Worm (Caenorhabditis elegans): ENCODE measurements around the gene F38E1.3.

Gene F38E1.3

ce11 chrV:8402392-8402791 is 26.4 kb downstream of the F38E1.3 start, which contains the start of gene F52E1.9 (continued):
- TF ChIP-seq attf-4 (tag; optimal IDR thresholded peaks at IDR 0.05) = no peak
- TF ChIP-seq ctbp-1 (GFP tag; IDR thresholded peaks at IDR 0.05) = no peak
- no peak for TF ChIP-seq cey-2 (tag; optimal IDR thresholded peaks at IDR 0.05; ENCODE audit: borderline replicate concordance, insufficient read depth)
- no peak for TF ChIP-seq unc-130 (GFP tag; optimal IDR thresholded peaks at IDR 0.05)
- no peak for TF ChIP-seq lir-3 (tag; optimal IDR thresholded peaks at IDR 0.05)
- no peak for TF ChIP-seq unc-39 (tag; optimal IDR thresholded peaks at IDR 0.05)
- no peak for TF ChIP-seq ztf-11 (tag; optimal IDR thresholded peaks at IDR 0.05)
- TF ChIP-seq mxl-2 (GFP tag; conservative IDR thresholded peaks at IDR 0.05) = no peak
- no peak for TF ChIP-seq ceh-32 (tag; optimal IDR thresholded peaks at IDR 0.05; ENCODE audit: poor library complexity)
- no peak for TF ChIP-seq ceh-44 (GFP tag; IDR thresholded peaks at IDR 0.05)
- no peak for TF ChIP-seq skn-1 (tag; optimal IDR thresholded peaks at IDR 0.05)
- TF ChIP-seq Y75B8A.6 (GFP tag; IDR thresholded peaks at IDR 0.05) = no peak
- TF ChIP-seq saeg-2 (GFP tag; IDR thresholded peaks at IDR 0.05) = no peak
- TF ChIP-seq unc-62 (GFP tag; optimal IDR thresholded peaks at IDR 0.05 in 1 of 2) = no peak
- no peak for TF ChIP-seq unc-62 (tag; optimal IDR thresholded peaks at IDR 0.05)
- peak; percentile 26 for TF ChIP-seq T20F7.1 (GFP tag; optimal IDR thresholded peaks at IDR 0.05)
- no peak for TF ChIP-seq mes-2 (tag; optimal IDR thresholded peaks at IDR 0.05; ENCODE audit: poor library complexity, severe bottlenecking)
- TF ChIP-seq ama-1 (optimal IDR thresholded peaks at IDR 0.05) = no peak
- no peak for TF ChIP-seq aha-1 (tag)
- TF ChIP-seq zfp-2 (tag; optimal IDR thresholded peaks at IDR 0.05) = no peak
- no peak for TF ChIP-seq nhr-28 (tag; optimal IDR thresholded peaks at IDR 0.05)
- TF ChIP-seq arid-1 (GFP tag; conservative IDR thresholded peaks at IDR 0.05) = no peak
- TF ChIP-seq daf-8 (GFP tag; IDR thresholded peaks at IDR 0.05) = no peak
- no peak for TF ChIP-seq F26F4.8 (GFP tag; conservative IDR thresholded peaks at IDR 0.05)
- no peak for TF ChIP-seq aly-2 (tag; optimal IDR thresholded peaks at IDR 0.05)
- TF ChIP-seq tra-1 (GFP tag; IDR thresholded peaks at IDR 0.05) = no peak
- no peak for TF ChIP-seq ZK546.5 (tag; optimal IDR thresholded peaks at IDR 0.05)
- no peak for TF ChIP-seq nhr-10 (tag; optimal IDR thresholded peaks at IDR 0.05)
- TF ChIP-seq nhr-42 (GFP tag; IDR thresholded peaks at IDR 0.05) = no peak
- TF ChIP-seq daf-16 (GFP tag; optimal IDR thresholded peaks at IDR 0.05) = no peak
- peak; percentile 85 for TF ChIP-seq daf-16 (tag; optimal IDR thresholded peaks at IDR 0.05)
- no peak for TF ChIP-seq dmd-9 (GFP tag; IDR thresholded peaks at IDR 0.05)
- no peak for TF ChIP-seq madf-9 (GFP tag; conservative IDR thresholded peaks at IDR 0.05)
- no peak for TF ChIP-seq nhr-25 (tag; optimal IDR thresholded peaks at IDR 0.05; ENCODE audit: borderline replicate concordance, insufficient read depth)
- 0 out of 2 replicates have a peak, but pooled peaks have one; percentile 44 for TF ChIP-seq lin-1 (GFP tag; IDR thresholded peaks at IDR 0.05)
- TF ChIP-seq lin-13 (GFP tag; optimal IDR thresholded peaks at IDR 0.05) = no peak
- TF ChIP-seq tag-97 (GFP tag; IDR thresholded peaks at IDR 0.05) = no peak
- no peak for TF ChIP-seq zip-2 (tag; optimal IDR thresholded peaks at IDR 0.05)
- TF ChIP-seq mdl-1 (tag; optimal IDR thresholded peaks at IDR 0.05) = peak in 1 of 2 experiments; percentile 25
- TF ChIP-seq spr-3 (GFP tag; optimal IDR thresholded peaks at IDR 0.05) = no peak
- TF ChIP-seq hlh-30 (tag; optimal IDR thresholded peaks at IDR 0.05; ENCODE audit: insufficient read depth) = peak; percentile 61
- TF ChIP-seq hif-1 (tag; optimal IDR thresholded peaks at IDR 0.05) = no peak
- no peak for TF ChIP-seq zfp-3 (GFP tag; conservative IDR thresholded peaks at IDR 0.05)
- no peak for TF ChIP-seq rbr-2 (tag; optimal IDR thresholded peaks at IDR 0.05)
- no peak for TF ChIP-seq Y105C5A.15 (GFP tag; IDR thresholded peaks at IDR 0.05)
- TF ChIP-seq nhr-6 (tag; optimal IDR thresholded peaks at IDR 0.05) = no peak
- TF ChIP-seq snpc-1.2 (GFP tag; IDR thresholded peaks at IDR 0.05) = no peak
- TF ChIP-seq nhr-76 (tag; optimal IDR thresholded peaks at IDR 0.05) = no peak
- no peak for TF ChIP-seq zip-11 (GFP tag; IDR thresholded peaks at IDR 0.05)
- TF ChIP-seq snpc-4 (tag; optimal IDR thresholded peaks at IDR 0.05) = no peak
- TF ChIP-seq Y48G9A.11 (GFP tag; IDR thresholded peaks at IDR 0.05) = no peak
- peak; percentile 96 for TF ChIP-seq php-3 (GFP tag; IDR thresholded peaks at IDR 0.05)
- no peak for TF ChIP-seq F10B5.3 (tag; optimal IDR thresholded peaks at IDR 0.05)

Measured in whole organism, L4 larva.